Worm (Caenorhabditis elegans) whole organism, L2 larva: ENCODE results near the gene C27H5.6.

Experiments used
- ZK546.5 ChIP-seq: sonication (generic microtip); optimal IDR thresholded peaks from 2 replicates; lab custom pipeline; 2017; ENCODE audit warnings: missing biosample characterization, missing genetic modification characterization
- aly-2 ChIP-seq: fragments of 150-350 bp; optimal IDR thresholded peaks from 2 replicates; lab custom pipeline; 2014; ENCODE audit warnings: missing biosample characterization, missing genetic modification characterization
- elt-3 ChIP-seq: sonication (generic microtip); optimal IDR thresholded peaks from 2 replicates; lab custom pipeline; 2017; ENCODE audit warnings: missing biosample characterization, missing genetic modification characterization
- lin-39 ChIP-seq: fragments of 150-350 bp; optimal IDR thresholded peaks from 2 replicates; lab custom pipeline; 2014; ENCODE audit warnings: missing biosample characterization, missing genetic modification reagents, missing genetic modification characterization
- lsy-2 ChIP-seq, 2 experiments: fragments of 150-350 bp in 1 of 2; sonication (generic microtip) in 1 of 2; optimal IDR thresholded peaks; 2 replicates each; lab custom pipeline; 2014 to 2017; ENCODE audit warnings: missing biosample characterization in 2 of 2, missing genetic modification characterization in 2 of 2
- mab-5 ChIP-seq: fragments of 150-350 bp; optimal IDR thresholded peaks from 2 replicates; lab custom pipeline; 2014; ENCODE audit warnings: missing biosample characterization, missing genetic modification characterization
- unc-39 ChIP-seq: fragments of 150-350 bp; optimal IDR thresholded peaks from 2 replicates; lab custom pipeline; 2014; ENCODE audit warnings: missing biosample characterization, missing genetic modification characterization
- unc-62 ChIP-seq: fragments of 150-350 bp; optimal IDR thresholded peaks from 2 replicates; lab custom pipeline; 2014; ENCODE audit warnings: missing biosample characterization, missing genetic modification reagents, missing genetic modification characterization
- ztf-4 ChIP-seq: fragments of 150-350 bp; optimal IDR thresholded peaks from 2 replicates; lab custom pipeline; 2014; ENCODE audit warnings: missing biosample characterization, missing genetic modification characterization

DNA sequence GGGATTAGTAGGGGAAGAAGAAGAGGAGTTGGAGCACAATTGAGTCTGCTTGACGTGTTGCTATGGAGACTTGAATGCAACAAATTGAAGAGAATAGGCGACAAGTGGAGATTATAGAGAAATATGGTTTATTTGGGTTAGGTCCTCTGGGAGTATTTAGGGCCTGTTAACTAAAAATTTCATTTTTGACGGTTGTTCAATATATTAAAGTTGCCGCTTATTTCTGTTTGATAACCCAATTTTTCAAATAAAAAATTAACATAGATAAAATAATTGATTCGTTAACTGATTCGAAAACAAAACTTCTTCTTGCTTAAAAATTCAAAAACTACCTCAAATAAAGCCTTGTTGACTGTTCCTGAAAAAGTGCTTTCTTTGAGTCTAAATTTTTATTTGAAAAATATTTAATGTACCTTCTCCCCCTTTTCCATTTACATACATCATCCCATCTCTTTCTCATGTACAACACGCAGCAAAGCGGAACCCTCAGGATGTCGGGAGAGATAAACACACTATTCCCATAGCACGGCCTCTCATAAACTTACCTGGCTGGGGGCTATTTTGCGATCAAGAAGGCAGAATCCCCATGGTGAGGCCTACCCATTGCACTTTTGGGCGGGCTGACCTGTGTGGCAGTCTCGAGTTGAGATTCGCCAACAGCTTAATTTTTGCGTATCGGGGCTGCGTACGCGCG lies 15.6 kb downstream of the C27H5.6 start, which contains the start of gene dyf-13:
- TF ChIP-seq aly-2 (tag; lab: Kevin White, UChicago) = no peak
- no peak for TF ChIP-seq ZK546.5 (tag; lab: Kevin White, UChicago)
- TF ChIP-seq lsy-2 (tag; optimal IDR thresholded peaks at IDR 0.05; lab: Kevin White, UChicago) = no peak
- TF ChIP-seq unc-62 (GFP tag; lab: Kevin White, UChicago) = no peak
- TF ChIP-seq ztf-4 (tag; lab: Kevin White, UChicago) = no peak
- TF ChIP-seq lin-39 = no peak
- TF ChIP-seq mab-5 (tag; lab: Kevin White, UChicago) = no peak
- no peak for TF ChIP-seq elt-3 (tag; lab: Kevin White, UChicago)
- TF ChIP-seq unc-39 (tag; lab: Kevin White, UChicago) = no peak
